Worm (Caenorhabditis elegans) whole organism, young adult: ENCODE data around the gene Y53C12B.1.

Source experiments
- B0035.1 ChIP-seq: sonication (generic microtip); optimal IDR thresholded peaks from 2 replicates; lab custom pipeline; 2016; ENCODE audit warnings: missing genetic modification characterization, mild to moderate bottlenecking, missing compliant biosample characterization, missing genotype, missing genetic modification reagents
- B0336.3 ChIP-seq: fragments of 200-800 bp; sonication (Bioruptor generic); IDR thresholded peaks from 2 replicates; pipeline ENCODE4 v1.3.6; 2022; ENCODE audit warnings: missing genetic modification characterization, missing compliant biosample characterization
- C17E4.6 ChIP-seq: fragments of 200-800 bp; sonication (Bioruptor generic); IDR thresholded peaks from 2 replicates; pipeline ENCODE4 v1.3.6; 2022; ENCODE audit warnings: missing genetic modification reagents, missing genetic modification characterization, missing compliant biosample characterization
- D2030.7 ChIP-seq: fragments of 200-800 bp; sonication (Bioruptor generic); IDR thresholded peaks from 2 replicates; pipeline ENCODE4 v1.3.6; 2022; ENCODE audit warnings: missing genetic modification reagents, missing genetic modification characterization, missing compliant biosample characterization
- F22D6.2 ChIP-seq: sonication (generic microtip); optimal IDR thresholded peaks from 2 replicates; lab custom pipeline; 2016; ENCODE audit warnings: mild to moderate bottlenecking, missing genetic modification characterization, missing compliant biosample characterization
- F23B12.7 ChIP-seq: sonication (generic microtip); optimal IDR thresholded peaks from 2 replicates; lab custom pipeline; 2017; ENCODE audit warnings: missing genetic modification characterization, mild to moderate bottlenecking, missing compliant biosample characterization, antibody characterized with exemption, moderate library complexity; ENCODE audit not compliant: insufficient read depth
- F33H1.4 ChIP-seq: fragments of 200-800 bp; sonication (Bioruptor generic); IDR thresholded peaks from 2 replicates; pipeline ENCODE4 v1.3.6; 2022; ENCODE audit warnings: missing genetic modification reagents, missing genetic modification characterization, missing compliant biosample characterization
- F37B4.10 ChIP-seq: fragments of 200-800 bp; sonication (Bioruptor generic); IDR thresholded peaks from 2 replicates; pipeline ENCODE4 v1.3.6; 2022; ENCODE audit warnings: missing genetic modification characterization, missing compliant biosample characterization
- F49E8.2 ChIP-seq: sonication (generic microtip); optimal IDR thresholded peaks from 3 replicates; lab custom pipeline; 2017; ENCODE audit warnings: missing genetic modification characterization, mild to moderate bottlenecking, missing compliant biosample characterization, antibody characterized with exemption, moderate library complexity; ENCODE audit not compliant: insufficient read depth
- Y56A3A.18 ChIP-seq: fragments of 200-800 bp; sonication (Bioruptor generic); IDR thresholded peaks from 2 replicates; pipeline ENCODE4 v1.3.6; 2022; ENCODE audit warnings: missing genetic modification reagents, missing genetic modification characterization, missing compliant biosample characterization
- Y67H2A.10 ChIP-seq: fragments of 200-800 bp; sonication (Bioruptor generic); conservative IDR thresholded peaks from 2 replicates; pipeline ENCODE4 v1.3.6; 2022; ENCODE audit warnings: missing genetic modification reagents, missing genetic modification characterization, missing compliant biosample characterization
- Y95B8A.8 ChIP-seq: fragments of 200-800 bp; sonication (Bioruptor generic); IDR thresholded peaks from 2 replicates; pipeline ENCODE4 v1.3.6; 2022; ENCODE audit warnings: missing genetic modification reagents, missing genetic modification characterization, missing compliant biosample characterization
- aptf-2 ChIP-seq: fragments of 200-800 bp; sonication (Bioruptor generic); conservative IDR thresholded peaks from 2 replicates; pipeline ENCODE4 v1.3.6; 2022; ENCODE audit warnings: missing genetic modification reagents, missing genetic modification characterization, missing compliant biosample characterization
- aptf-3 ChIP-seq: fragments of 200-800 bp; sonication (Bioruptor generic); IDR thresholded peaks from 2 replicates; pipeline ENCODE4 v1.3.6; 2022; ENCODE audit warnings: missing genetic modification characterization, missing compliant biosample characterization
- athp-1 ChIP-seq: sonication (generic microtip); optimal IDR thresholded peaks from 2 replicates; lab custom pipeline; 2017; ENCODE audit warnings: mild to moderate bottlenecking, missing genetic modification characterization, missing compliant biosample characterization
- attf-3 ChIP-seq: fragments of 200-800 bp; sonication (Bioruptor generic); conservative IDR thresholded peaks from 2 replicates; pipeline ENCODE4 v1.3.6; 2022; ENCODE audit warnings: missing genetic modification reagents, missing genetic modification characterization, missing compliant biosample characterization
- attf-6 ChIP-seq: fragments of 200-800 bp; sonication (Bioruptor generic); IDR thresholded peaks from 2 replicates; pipeline ENCODE4 v1.3.6; 2022; ENCODE audit warnings: missing genetic modification reagents, missing genetic modification characterization, missing compliant biosample characterization
- ccch-3 ChIP-seq: fragments of 200-800 bp; sonication (Bioruptor generic); optimal IDR thresholded peaks from 2 replicates; lab custom pipeline; 2018; ENCODE audit warnings: mild to moderate bottlenecking, missing genetic modification characterization, missing compliant biosample characterization
- ceh-79 ChIP-seq: sonication (generic microtip); optimal IDR thresholded peaks from 2 replicates; lab custom pipeline; 2017; ENCODE audit warnings: mild to moderate bottlenecking, missing genetic modification characterization, missing compliant biosample characterization
- ceh-91 ChIP-seq: fragments of 200-800 bp; sonication (Bioruptor generic); IDR thresholded peaks from 2 replicates; pipeline ENCODE4 v1.3.6; 2022; ENCODE audit warnings: missing genetic modification reagents, missing genetic modification characterization, missing compliant biosample characterization
- dpff-1 ChIP-seq: sonication (generic microtip); optimal IDR thresholded peaks from 2 replicates; lab custom pipeline; 2017; ENCODE audit warnings: mild to moderate bottlenecking, missing genetic modification characterization, missing compliant biosample characterization
- dpl-1 ChIP-seq: fragments of 150-350 bp; optimal IDR thresholded peaks from 2 replicates; lab custom pipeline; 2014; ENCODE audit warnings: missing biosample characterization, missing genetic modification reagents, missing genetic modification characterization
- egl-18 ChIP-seq: fragments of 200-800 bp; sonication (Bioruptor generic); IDR thresholded peaks from 2 replicates; pipeline ENCODE4 v1.3.6; 2022; ENCODE audit warnings: missing genetic modification reagents, missing genetic modification characterization, missing compliant biosample characterization
- ets-4 ChIP-seq: fragments of 200-800 bp; sonication (Bioruptor generic); optimal IDR thresholded peaks from 2 replicates; lab custom pipeline; 2018; ENCODE audit warnings: mild to moderate bottlenecking, missing genetic modification characterization, missing compliant biosample characterization
- fkh-3 ChIP-seq: sonication (generic microtip); optimal IDR thresholded peaks from 2 replicates; lab custom pipeline; 2016; ENCODE audit warnings: mild to moderate bottlenecking, missing genetic modification characterization, missing compliant biosample characterization
- gei-17 ChIP-seq: fragments of 200-800 bp; sonication (Bioruptor generic); optimal IDR thresholded peaks from 2 replicates; lab custom pipeline; 2018; ENCODE audit warnings: mild to moderate bottlenecking, missing genetic modification characterization, missing compliant biosample characterization
- hmg-20 ChIP-seq: fragments of 200-800 bp; sonication (Bioruptor generic); IDR thresholded peaks from 2 replicates; pipeline ENCODE4 v1.3.6; 2022; ENCODE audit warnings: missing genetic modification reagents, missing genetic modification characterization, missing compliant biosample characterization
- hrde-1 ChIP-seq: sonication (generic microtip); optimal IDR thresholded peaks from 2 replicates; lab custom pipeline; 2016; ENCODE audit warnings: missing genetic modification characterization, mild to moderate bottlenecking, missing compliant biosample characterization, moderate library complexity, missing genotype, missing genetic modification reagents, borderline replicate concordance
- hsf-1 ChIP-seq: fragments of 200-800 bp; sonication (Bioruptor generic); IDR thresholded peaks from 2 replicates; pipeline ENCODE4 v1.3.6; 2022; ENCODE audit warnings: missing genetic modification reagents, missing genetic modification characterization, missing compliant biosample characterization
- lag-1 ChIP-seq: fragments of 200-800 bp; sonication (Bioruptor generic); IDR thresholded peaks from 2 replicates; pipeline ENCODE4 v1.3.6; 2022; ENCODE audit warnings: missing genetic modification reagents, missing genetic modification characterization, missing compliant biosample characterization
- let-607 ChIP-seq, 2 experiments: fragments of 200-800 bp in 1 of 2; sonication (Bioruptor generic) in 1 of 2; sonication (generic microtip) in 1 of 2; optimal IDR thresholded peaks; 2 replicates each; lab custom pipeline; 2016 to 2018; ENCODE audit warnings: mild to moderate bottlenecking in 2 of 2, missing compliant biosample characterization in 2 of 2, missing genetic modification characterization in 2 of 2, moderate library complexity in 2 of 2, missing genotype in 1 of 2
- lin-40 ChIP-seq: sonication (generic microtip); optimal IDR thresholded peaks from 2 replicates; lab custom pipeline; 2016; ENCODE audit warnings: missing genetic modification characterization, mild to moderate bottlenecking, missing compliant biosample characterization, missing genotype, missing genetic modification reagents
- lsy-27 ChIP-seq: sonication (generic microtip); optimal IDR thresholded peaks from 2 replicates; lab custom pipeline; 2017; ENCODE audit warnings: missing genetic modification characterization, mild to moderate bottlenecking, missing compliant biosample characterization, antibody characterized with exemption, missing genotype, borderline replicate concordance; ENCODE audit not compliant: insufficient read depth
- mcd-1 ChIP-seq: fragments of 200-800 bp; sonication (Bioruptor generic); IDR thresholded peaks from 2 replicates; pipeline ENCODE4 v1.3.6; 2022; ENCODE audit warnings: missing genetic modification reagents, missing genetic modification characterization, missing compliant biosample characterization
- mes-4 ChIP-seq: sonication (generic microtip); optimal IDR thresholded peaks from 2 replicates; lab custom pipeline; 2016; ENCODE audit warnings: missing genotype, missing genetic modification characterization, missing compliant biosample characterization
- mxl-1 ChIP-seq: sonication (generic microtip); optimal IDR thresholded peaks from 2 replicates; lab custom pipeline; 2016; ENCODE audit warnings: missing genetic modification characterization, missing compliant biosample characterization
- nfya-1 ChIP-seq: sonication (generic microtip); optimal IDR thresholded peaks from 2 replicates; lab custom pipeline; 2017; ENCODE audit warnings: antibody characterized with exemption, missing compliant biosample characterization, missing genetic modification characterization, borderline replicate concordance; ENCODE audit not compliant: insufficient read depth
- nhr-179 ChIP-seq: sonication (generic microtip); optimal IDR thresholded peaks from 2 replicates; lab custom pipeline; 2016; ENCODE audit warnings: mild to moderate bottlenecking, missing genetic modification characterization, missing compliant biosample characterization
- nhr-80 ChIP-seq: sonication (generic microtip); optimal IDR thresholded peaks from 2 replicates; lab custom pipeline; 2016; ENCODE audit warnings: missing genetic modification characterization, missing compliant biosample characterization
- nhr-90 ChIP-seq: sonication (generic microtip); optimal IDR thresholded peaks from 2 replicates; lab custom pipeline; 2016; ENCODE audit warnings: missing genotype, mild to moderate bottlenecking, missing genetic modification characterization, missing compliant biosample characterization
- rec-8 ChIP-seq, 2 experiments: sonication (generic microtip); optimal IDR thresholded peaks; 2 replicates each; lab custom pipeline; 2016; ENCODE audit warnings: mild to moderate bottlenecking in 2 of 2, missing genetic modification characterization in 2 of 2, missing genetic modification reagents in 2 of 2, missing genotype in 2 of 2, missing biosample characterization in 1 of 2, missing compliant biosample characterization in 1 of 2, moderate library complexity in 1 of 2
- sea-2 ChIP-seq: fragments of 200-800 bp; sonication (Bioruptor generic); IDR thresholded peaks from 2 replicates; pipeline ENCODE4 v1.3.6; 2022; ENCODE audit warnings: missing genetic modification characterization, missing compliant biosample characterization
- snpc-4 ChIP-seq, 5 experiments: fragments of 150-350 bp in 1 of 5; sonication (generic microtip) in 4 of 5; optimal IDR thresholded peaks; 2 replicates each; lab custom pipeline; 2014 to 2018; ENCODE audit warnings: missing genetic modification characterization in 5 of 5, missing biosample characterization in 3 of 5, antibody characterized with exemption in 2 of 5, mild to moderate bottlenecking in 2 of 5, missing compliant biosample characterization in 2 of 5, missing genotype in 2 of 5, moderate library complexity in 2 of 5, missing genetic modification reagents in 1 of 5
- tlf-1 ChIP-seq: fragments of 200-800 bp; sonication (Bioruptor generic); optimal IDR thresholded peaks from 2 replicates; lab custom pipeline; 2018; ENCODE audit warnings: mild to moderate bottlenecking, missing genetic modification characterization, missing compliant biosample characterization
- unc-130 ChIP-seq: sonication (generic microtip); optimal IDR thresholded peaks from 2 replicates; lab custom pipeline; 2016; ENCODE audit warnings: missing genetic modification reagents, missing genetic modification characterization, missing compliant biosample characterization
- unc-62 ChIP-seq: fragments of 150-350 bp; optimal IDR thresholded peaks from 2 replicates; lab custom pipeline; 2014; ENCODE audit warnings: missing biosample characterization, missing genetic modification reagents, missing genetic modification characterization
- zfh-2 ChIP-seq: fragments of 200-800 bp; sonication (Bioruptor generic); conservative IDR thresholded peaks from 2 replicates; pipeline ENCODE4 v1.3.6; 2022; ENCODE audit warnings: missing genetic modification reagents, missing genetic modification characterization, missing compliant biosample characterization
- ztf-22 ChIP-seq: fragments of 200-800 bp; sonication (Bioruptor generic); optimal IDR thresholded peaks from 2 replicates; lab custom pipeline; 2018; ENCODE audit warnings: mild to moderate bottlenecking, missing genetic modification characterization, moderate library complexity, missing compliant biosample characterization

Gene Y53C12B.1

DNA sequence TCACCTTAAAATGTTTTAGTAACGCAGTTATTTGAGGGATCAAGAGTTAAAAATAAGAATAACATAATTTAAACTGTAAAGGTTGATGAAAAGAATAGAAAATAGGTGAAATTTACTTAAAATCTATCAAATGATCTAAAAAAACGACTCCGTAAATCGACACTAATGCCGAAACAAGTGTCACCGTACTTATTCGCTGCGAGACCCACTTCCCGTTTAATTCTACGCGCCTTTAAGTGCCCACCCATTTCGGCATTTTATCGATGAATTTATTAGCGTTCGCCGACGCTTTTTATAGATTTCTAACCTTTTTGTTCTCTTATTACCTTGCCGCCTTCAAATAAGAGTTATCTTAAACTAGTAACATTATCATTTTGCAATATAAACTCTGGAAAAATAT, at the start of gene Y53C12B.1, which contains the start of gene nos-3 (continued):
- TF ChIP-seq mcd-1 (GFP tag; lab: Robert Waterston, UW) (peak; percentile 56), tlf-1 (no peak), lag-1 (GFP tag; lab: Robert Waterston, UW) (no peak), B0035.1 (tag; lab: Kevin White, UChicago) (no peak), aptf-3 (GFP tag; lab: Robert Waterston, UW) (no peak), nfya-1 (tag; lab: Kevin White, UChicago) (no peak), hmg-20 (GFP tag; lab: Robert Waterston, UW) (no peak), D2030.7 (GFP tag; lab: Robert Waterston, UW) (peak; percentile 57; the same call in 1 of the 2 replicates), aptf-2 (GFP tag; lab: Robert Waterston, UW) (no peak), hsf-1 (GFP tag; lab: Robert Waterston, UW) (no peak), zfh-2 (no peak), egl-18 (GFP tag; lab: Robert Waterston, UW) (no peak), ccch-3 (GFP tag; lab: Kevin White, UChicago) (no peak), lin-40 (tag; lab: Kevin White, UChicago) (peak; percentile 21), nhr-90 (tag; lab: Kevin White, UChicago) (no peak), C17E4.6 (GFP tag; lab: Robert Waterston, UW) (no peak), F49E8.2 (tag; lab: Kevin White, UChicago) (peak; percentile 62), hrde-1 (no peak), mxl-1 (no peak), F22D6.2 (tag; lab: Kevin White, UChicago) (no peak), attf-3 (GFP tag; lab: Robert Waterston, UW) (no peak; the same call in 1 of the 2 replicates), nhr-179 (no peak), B0336.3 (GFP tag; lab: Robert Waterston, UW) (no peak), dpff-1 (tag; lab: Kevin White, UChicago) (no peak), ceh-91 (peak; percentile 39; the same call in 1 of the 2 replicates), mes-4 (no peak), let-607 (tag; optimal IDR thresholded peaks at IDR 0.05; lab: Kevin White, UChicago) (no peak), nhr-80 (tag; lab: Kevin White, UChicago) (no peak), dpl-1 (GFP tag; lab: Kevin White, UChicago) (no peak), athp-1 (tag; lab: Kevin White, UChicago) (no peak), ets-4 (GFP tag; lab: Kevin White, UChicago) (no peak), ceh-79 (tag; lab: Kevin White, UChicago) (no peak), attf-6 (no peak), sea-2 (GFP tag; lab: Robert Waterston, UW) (no peak), Y56A3A.18 (GFP tag; lab: Robert Waterston, UW) (no peak), snpc-4 (GFP tag; optimal IDR thresholded peaks at IDR 0.05; lab: Kevin White, UChicago) (peak; percentile 7), snpc-4 (tag; optimal IDR thresholded peaks at IDR 0.05; lab: Kevin White, UChicago) (peak in 3 of 4 experiments; percentile 26 to 72 (median 49)), rec-8 (tag; optimal IDR thresholded peaks at IDR 0.05; lab: Kevin White, UChicago) (no peak), unc-62 (no peak), F33H1.4 (GFP tag; lab: Robert Waterston, UW) (peak; percentile 96), unc-130 (GFP tag; lab: Kevin White, UChicago) (no peak), gei-17 (GFP tag; lab: Kevin White, UChicago) (no peak), F23B12.7 (tag; lab: Kevin White, UChicago) (peak; percentile 25), Y67H2A.10 (no peak), fkh-3 (tag; lab: Kevin White, UChicago) (no peak), F37B4.10 (no peak), ztf-22 (GFP tag; lab: Kevin White, UChicago) (no peak), lsy-27 (tag; lab: Kevin White, UChicago) (no peak), Y95B8A.8 (GFP tag; lab: Robert Waterston, UW) (no peak)
